Worm (Caenorhabditis elegans) whole organism, L3 larva: ENCODE results near the gene aak-1.

ENCODE experiments used
- R02D3.7 ChIP-seq: fragments of 150-350 bp; optimal IDR thresholded peaks from 2 replicates; lab custom pipeline; 2014; ENCODE audit warnings: missing biosample characterization, missing genetic modification characterization
- ZK546.5 ChIP-seq: sonication (generic microtip); optimal IDR thresholded peaks from 2 replicates; lab custom pipeline; 2017; ENCODE audit warnings: missing biosample characterization, missing genetic modification characterization
- aly-2 ChIP-seq: fragments of 150-350 bp; optimal IDR thresholded peaks from 2 replicates; lab custom pipeline; 2014; ENCODE audit warnings: missing biosample characterization, missing genetic modification characterization
- ama-1 ChIP-seq: fragments of 150-350 bp; optimal IDR thresholded peaks from 2 replicates; lab custom pipeline; 2018
- ceh-16 ChIP-seq: sonication (generic microtip); optimal IDR thresholded peaks from 2 replicates; lab custom pipeline; 2017; ENCODE audit warnings: missing biosample characterization, missing genetic modification characterization
- ceh-28 ChIP-seq: fragments of 150-350 bp; optimal IDR thresholded peaks from 2 replicates; lab custom pipeline; 2014; ENCODE audit warnings: missing biosample characterization, missing genetic modification reagents, missing genetic modification characterization
- ceh-82 ChIP-seq: fragments of 150-350 bp; optimal IDR thresholded peaks from 2 replicates; lab custom pipeline; 2014; ENCODE audit warnings: missing biosample characterization, missing genetic modification characterization
- ceh-9 ChIP-seq: sonication (generic microtip); optimal IDR thresholded peaks from 2 replicates; lab custom pipeline; 2018; ENCODE audit warnings: missing biosample characterization, missing genetic modification characterization
- daf-12 ChIP-seq: fragments of 150-350 bp; optimal IDR thresholded peaks from 2 replicates; lab custom pipeline; 2014; ENCODE audit warnings: missing biosample characterization, missing genetic modification reagents, missing genetic modification characterization
- egl-27 ChIP-seq: sonication (generic microtip); optimal IDR thresholded peaks from 4 replicates; lab custom pipeline; 2017; ENCODE audit warnings: missing biosample characterization, missing genetic modification reagents, missing genetic modification characterization
- egl-5 ChIP-seq: fragments of 150-350 bp; optimal IDR thresholded peaks from 2 replicates; lab custom pipeline; 2017; ENCODE audit warnings: missing biosample characterization, missing genetic modification reagents, missing genetic modification characterization, inconsistent platforms
- elt-1 ChIP-seq: fragments of 150-350 bp; optimal IDR thresholded peaks from 2 replicates; lab custom pipeline; 2014; ENCODE audit warnings: missing biosample characterization, missing genetic modification characterization
- elt-2 ChIP-seq: sonication (generic microtip); optimal IDR thresholded peaks from 2 replicates; lab custom pipeline; 2016; ENCODE audit warnings: missing genetic modification reagents, mild to moderate bottlenecking, missing genetic modification characterization, missing compliant biosample characterization
- elt-3 ChIP-seq, 3 experiments: fragments of 150-350 bp in 1 of 3; sonication (generic microtip) in 2 of 3; optimal IDR thresholded peaks; 2 replicates in 2 of 3; 4 replicates in 1 of 3; lab custom pipeline; 2014 to 2017; ENCODE audit warnings: missing biosample characterization in 3 of 3, missing genetic modification characterization in 3 of 3
- eor-1 ChIP-seq, 2 experiments: fragments of 150-350 bp; optimal IDR thresholded peaks; 2 replicates each; lab custom pipeline; 2014 to 2018; ENCODE audit warnings: missing biosample characterization in 2 of 2, missing genetic modification characterization in 2 of 2
- fkh-10 ChIP-seq: sonication (generic microtip); optimal IDR thresholded peaks from 2 replicates; lab custom pipeline; 2017; ENCODE audit warnings: missing biosample characterization, missing genetic modification reagents, missing genetic modification characterization
- fkh-2 ChIP-seq: fragments of 150-350 bp; optimal IDR thresholded peaks from 2 replicates; lab custom pipeline; 2014; ENCODE audit warnings: missing biosample characterization, missing genetic modification reagents, missing genetic modification characterization
- fos-1 ChIP-seq: fragments of 150-350 bp; optimal IDR thresholded peaks from 2 replicates; lab custom pipeline; 2014; ENCODE audit warnings: missing biosample characterization, missing genetic modification characterization
- hmg-11 ChIP-seq: sonication (generic microtip); optimal IDR thresholded peaks from 2 replicates; lab custom pipeline; 2016; ENCODE audit warnings: missing genetic modification characterization, missing compliant biosample characterization
- jun-1 ChIP-seq: fragments of 150-350 bp; optimal IDR thresholded peaks from 2 replicates; lab custom pipeline; 2014; ENCODE audit warnings: missing biosample characterization, missing genetic modification reagents, missing genetic modification characterization
- lin-15B ChIP-seq: fragments of 150-350 bp; optimal IDR thresholded peaks from 2 replicates; lab custom pipeline; 2014; ENCODE audit warnings: missing biosample characterization, missing genetic modification characterization
- lin-39 ChIP-seq: fragments of 150-350 bp; optimal IDR thresholded peaks from 2 replicates; lab custom pipeline; 2018; ENCODE audit warnings: missing biosample characterization, missing genetic modification reagents, missing genetic modification characterization
- lsy-12 ChIP-seq: sonication (generic microtip); optimal IDR thresholded peaks from 2 replicates; lab custom pipeline; 2016; ENCODE audit warnings: mild to moderate bottlenecking, missing genetic modification characterization, missing compliant biosample characterization
- mdl-1 ChIP-seq: fragments of 150-350 bp; optimal IDR thresholded peaks from 2 replicates; lab custom pipeline; 2014; ENCODE audit warnings: missing biosample characterization, missing genetic modification characterization
- mml-1 ChIP-seq: fragments of 150-350 bp; sonication (generic microtip); optimal IDR thresholded peaks from 3 replicates; lab custom pipeline; 2014; ENCODE audit warnings: missing biosample characterization, missing genetic modification characterization
- nfya-1 ChIP-seq: sonication (generic microtip); optimal IDR thresholded peaks from 2 replicates; lab custom pipeline; 2017; ENCODE audit warnings: missing genetic modification characterization, mild to moderate bottlenecking, missing compliant biosample characterization, antibody characterized with exemption, moderate library complexity; ENCODE audit not compliant: insufficient read depth
- nhr-11 ChIP-seq: fragments of 150-350 bp; optimal IDR thresholded peaks from 2 replicates; lab custom pipeline; 2014; ENCODE audit warnings: missing biosample characterization, missing genetic modification characterization
- nhr-12 ChIP-seq: fragments of 150-350 bp; optimal IDR thresholded peaks from 2 replicates; lab custom pipeline; 2014; ENCODE audit warnings: missing biosample characterization, missing genetic modification characterization
- nhr-23 ChIP-seq: fragments of 150-350 bp; optimal IDR thresholded peaks from 2 replicates; lab custom pipeline; 2014; ENCODE audit warnings: missing biosample characterization, missing genetic modification reagents, missing genetic modification characterization
- nhr-237 ChIP-seq: fragments of 150-350 bp; optimal IDR thresholded peaks from 2 replicates; lab custom pipeline; 2014; ENCODE audit warnings: missing biosample characterization, missing genetic modification characterization
- nhr-25 ChIP-seq: sonication (generic microtip); optimal IDR thresholded peaks from 2 replicates; lab custom pipeline; 2017; ENCODE audit warnings: missing biosample characterization, missing genetic modification characterization
- nhr-28 ChIP-seq: fragments of 150-350 bp; optimal IDR thresholded peaks from 2 replicates; lab custom pipeline; 2014; ENCODE audit warnings: missing biosample characterization, missing genetic modification characterization
- nhr-43 ChIP-seq: sonication (generic microtip); optimal IDR thresholded peaks from 2 replicates; lab custom pipeline; 2016; ENCODE audit warnings: mild to moderate bottlenecking, missing genetic modification characterization, missing compliant biosample characterization; ENCODE audit not compliant: poor library complexity, severe bottlenecking
- nhr-67 ChIP-seq: fragments of 150-350 bp; optimal IDR thresholded peaks from 2 replicates; lab custom pipeline; 2014; ENCODE audit warnings: missing biosample characterization, missing genetic modification characterization
- nhr-76 ChIP-seq: fragments of 150-350 bp; sonication (generic microtip); optimal IDR thresholded peaks from 5 replicates; lab custom pipeline; 2014; ENCODE audit warnings: missing biosample characterization, missing genetic modification characterization
- nhr-77 ChIP-seq: fragments of 150-350 bp; optimal IDR thresholded peaks from 2 replicates; lab custom pipeline; 2014; ENCODE audit warnings: missing biosample characterization, missing genetic modification characterization
- pha-4 ChIP-seq: fragments of 150-350 bp; optimal IDR thresholded peaks from 2 replicates; lab custom pipeline; 2014; ENCODE audit warnings: missing biosample characterization, missing genetic modification reagents, missing genetic modification characterization
- pqm-1 ChIP-seq: fragments of 150-350 bp; optimal IDR thresholded peaks from 2 replicates; lab custom pipeline; 2017; ENCODE audit warnings: missing biosample characterization, missing genetic modification characterization, inconsistent platforms
- sea-2 ChIP-seq: fragments of 150-350 bp; sonication (generic microtip); optimal IDR thresholded peaks from 4 replicates; lab custom pipeline; 2014; ENCODE audit warnings: missing biosample characterization, missing genetic modification reagents, missing genetic modification characterization
- skn-1 ChIP-seq: fragments of 150-350 bp; optimal IDR thresholded peaks from 2 replicates; lab custom pipeline; 2014; ENCODE audit warnings: missing biosample characterization, missing genetic modification characterization
- snpc-4 ChIP-seq: fragments of 150-350 bp; optimal IDR thresholded peaks from 2 replicates; lab custom pipeline; 2014; ENCODE audit warnings: missing biosample characterization, missing genetic modification characterization
- tbx-2 ChIP-seq: sonication (generic microtip); optimal IDR thresholded peaks from 2 replicates; lab custom pipeline; 2016; ENCODE audit warnings: mild to moderate bottlenecking, missing genetic modification characterization, missing compliant biosample characterization
- unc-39 ChIP-seq: sonication (generic microtip); optimal IDR thresholded peaks from 4 replicates; lab custom pipeline; 2017; ENCODE audit warnings: missing biosample characterization, missing genetic modification characterization
- unc-62 ChIP-seq: fragments of 150-350 bp; sonication (generic microtip); optimal IDR thresholded peaks from 4 replicates; lab custom pipeline; 2014; ENCODE audit warnings: missing biosample characterization, missing genetic modification reagents, missing genetic modification characterization
- zag-1 ChIP-seq: fragments of 150-350 bp; optimal IDR thresholded peaks from 2 replicates; lab custom pipeline; 2014; ENCODE audit warnings: missing biosample characterization, missing genetic modification characterization
- ztf-11 ChIP-seq: fragments of 150-350 bp; optimal IDR thresholded peaks from 2 replicates; lab custom pipeline; 2014; ENCODE audit warnings: missing biosample characterization, missing genetic modification characterization
- ztf-4 ChIP-seq: fragments of 150-350 bp; optimal IDR thresholded peaks from 2 replicates; lab custom pipeline; 2014; ENCODE audit warnings: missing biosample characterization, missing genetic modification characterization

The aak-1 gene

DNA sequence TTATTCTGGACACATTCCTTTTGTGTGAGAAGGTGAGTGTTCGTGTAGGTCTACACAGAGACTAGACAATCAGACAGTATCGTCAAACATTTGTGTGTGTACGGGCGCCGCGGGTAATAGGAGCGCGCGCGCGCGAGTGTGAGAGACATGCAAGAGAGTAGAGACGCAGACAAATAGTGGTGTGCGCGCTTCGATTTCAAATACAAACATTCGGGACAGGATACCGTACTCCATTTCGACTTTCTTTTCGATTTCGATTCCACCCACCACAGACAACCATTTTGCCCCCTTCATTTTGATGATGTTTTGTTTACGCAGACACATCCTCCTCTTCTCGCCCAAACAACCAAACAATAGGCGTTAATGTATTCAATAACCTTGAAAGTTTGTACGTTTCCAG is 33.9 kb upstream of the aak-1 start:
- TF ChIP-seq nhr-12 (tag; lab: Kevin White, UChicago) (no peak), ztf-11 (no peak), elt-2 (tag; lab: Kevin White, UChicago) (peak; percentile 75), nhr-28 (tag; lab: Kevin White, UChicago) (no peak), lin-15B (tag; lab: Kevin White, UChicago) (peak; percentile 49), sea-2 (GFP tag; lab: Kevin White, UChicago) (no peak), skn-1 (peak; percentile 33), hmg-11 (tag; lab: Kevin White, UChicago) (peak; percentile 79), lin-39 (tag; lab: Kevin White, UChicago) (peak; percentile 79), egl-27 (tag; lab: Kevin White, UChicago) (peak; percentile 42), nhr-237 (no peak), nhr-25 (tag; lab: Kevin White, UChicago) (peak; percentile 91), daf-12 (tag; lab: Kevin White, UChicago) (no peak), ceh-28 (tag; lab: Kevin White, UChicago) (peak; percentile 17), egl-5 (tag; lab: Kevin White, UChicago) (peak; percentile 31), nhr-67 (tag; lab: Kevin White, UChicago) (no peak), aly-2 (no peak), ztf-4 (tag; lab: Kevin White, UChicago) (no peak), fkh-10 (no peak), eor-1 (tag; optimal IDR thresholded peaks at IDR 0.05; lab: Kevin White, UChicago) (no peak), pqm-1 (tag; lab: Kevin White, UChicago) (peak; percentile 20), mdl-1 (peak; percentile 31), tbx-2 (tag; lab: Kevin White, UChicago) (no peak), jun-1 (tag; lab: Kevin White, UChicago) (peak; percentile 86), ceh-16 (tag; lab: Kevin White, UChicago) (no peak), elt-1 (tag; lab: Kevin White, UChicago) (peak; percentile 52), nfya-1 (peak; percentile 68), unc-62 (no peak), nhr-43 (tag; lab: Kevin White, UChicago) (peak; percentile 69), ZK546.5 (tag; lab: Kevin White, UChicago) (no peak), nhr-23 (tag; lab: Kevin White, UChicago) (peak; percentile 86), zag-1 (tag; lab: Kevin White, UChicago) (no peak), fkh-2 (tag; lab: Kevin White, UChicago) (no peak), unc-39 (tag; lab: Kevin White, UChicago) (no peak), R02D3.7 (tag; lab: Kevin White, UChicago) (peak; percentile 30), fos-1 (tag; lab: Kevin White, UChicago) (no peak), ceh-82 (tag; lab: Kevin White, UChicago) (no peak), ceh-9 (tag; lab: Kevin White, UChicago) (no peak), nhr-76 (tag; lab: Kevin White, UChicago) (no peak), nhr-11 (tag; lab: Kevin White, UChicago) (no peak), pha-4 (peak; percentile 95), snpc-4 (tag; lab: Kevin White, UChicago) (peak; percentile 72), mml-1 (tag; lab: Kevin White, UChicago) (no peak), lsy-12 (tag; lab: Kevin White, UChicago) (peak; percentile 87), elt-3 (tag; optimal IDR thresholded peaks at IDR 0.05; lab: Kevin White, UChicago) (no peak), nhr-77 (tag; lab: Kevin White, UChicago) (no peak), ama-1 (lab: Kevin White, UChicago) (peak; percentile 77)
- TF ChIP-seq, all 47 proteins: peak for 21
